Fruit fly (Drosophila melanogaster) whole organism, embryonic: ENCODE data around the gene nwk.

Experiments
- Ada2b ChIP-seq: fragments of 200-800 bp; sonication (Bioruptor generic); IDR thresholded peaks from 2 replicates; pipeline ENCODE4 v1.3.6; 2022; ENCODE audit warnings: missing biosample characterization, missing genetic modification characterization
- Atf6 ChIP-seq: fragments of 200-800 bp; sonication (Bioruptor generic); IDR thresholded peaks from 2 replicates; pipeline ENCODE4 v1.3.6; 2022; ENCODE audit warnings: missing biosample characterization, missing genetic modification characterization
- CG10147 ChIP-seq: fragments of 200-800 bp; sonication (Bioruptor generic); optimal IDR thresholded peaks from 2 replicates; lab custom pipeline; 2019; ENCODE audit warnings: missing biosample characterization, mild to moderate bottlenecking, missing genetic modification characterization, moderate library complexity
- CG11504 ChIP-seq: fragments of 200-800 bp; sonication (Bioruptor generic); optimal IDR thresholded peaks from 3 replicates; lab custom pipeline; 2019; ENCODE audit warnings: missing biosample characterization, mild to moderate bottlenecking, missing genetic modification characterization, moderate library complexity
- CG15073 ChIP-seq: fragments of 200-800 bp; sonication (Bioruptor generic); optimal IDR thresholded peaks from 2 replicates; lab custom pipeline; 2016; ENCODE audit warnings: missing biosample characterization, missing genetic modification characterization
- CG15696 ChIP-seq: fragments of 200-800 bp; sonication (Bioruptor generic); optimal IDR thresholded peaks from 2 replicates; lab custom pipeline; 2019; ENCODE audit warnings: missing biosample characterization, mild to moderate bottlenecking, missing genetic modification characterization, moderate library complexity
- CG17361 ChIP-seq: fragments of 200-800 bp; sonication (Bioruptor generic); IDR thresholded peaks from 3 replicates; pipeline ENCODE4 v1.3.6; 2022; ENCODE audit warnings: missing biosample characterization, missing genetic modification characterization
- CG18011 ChIP-seq: fragments of 200-800 bp; sonication (Bioruptor generic); optimal IDR thresholded peaks from 2 replicates; lab custom pipeline; 2017; ENCODE audit warnings: missing biosample characterization, missing genetic modification characterization, mild to moderate bottlenecking, moderate library complexity, missing genotype
- CG3163 ChIP-seq: fragments of 200-800 bp; sonication (Bioruptor generic); optimal IDR thresholded peaks from 3 replicates; lab custom pipeline; 2016; ENCODE audit warnings: missing biosample characterization, missing genetic modification characterization
- CG32532 ChIP-seq: fragments of 200-800 bp; sonication (Bioruptor generic); IDR thresholded peaks from 2 replicates; pipeline ENCODE4 v1.3.6; 2022; ENCODE audit warnings: missing biosample characterization, missing genetic modification characterization
- CG4424 ChIP-seq: fragments of 200-800 bp; sonication (Bioruptor generic); optimal IDR thresholded peaks from 3 replicates; lab custom pipeline; 2016; ENCODE audit warnings: missing biosample characterization, missing genetic modification characterization
- CG6689 ChIP-seq: fragments of 200-800 bp; sonication (Bioruptor generic); IDR thresholded peaks from 2 replicates; pipeline ENCODE4 v1.3.6; 2022; ENCODE audit warnings: missing biosample characterization, missing genetic modification characterization
- CG9797 ChIP-seq: fragments of 200-800 bp; sonication (Bioruptor generic); optimal IDR thresholded peaks from 3 replicates; lab custom pipeline; 2018; ENCODE audit warnings: missing biosample characterization, mild to moderate bottlenecking, missing genetic modification characterization
- D ChIP-seq, 2 experiments: fragments of 200-800 bp in 1 of 2; fragments of >200 bp in 1 of 2; sonication (Bioruptor generic) in 1 of 2; optimal IDR thresholded peaks; 2 replicates in 1 of 2; 3 replicates in 1 of 2; lab custom pipeline; 2017; ENCODE audit warnings: mild to moderate bottlenecking in 1 of 2, missing biosample characterization in 1 of 2, missing genetic modification characterization in 1 of 2, missing genetic modification reagents in 1 of 2
- D19A ChIP-seq: fragments of 200-800 bp; optimal IDR thresholded peaks from 3 replicates; lab custom pipeline; 2019; ENCODE audit warnings: missing biosample characterization, mild to moderate bottlenecking, missing genetic modification characterization, moderate library complexity
- Dbx ChIP-seq: fragments of 200-800 bp; sonication (Bioruptor generic); IDR thresholded peaks from 3 replicates; pipeline ENCODE4 v1.3.6; 2022; ENCODE audit warnings: missing biosample characterization, missing genetic modification characterization
- E2f2 ChIP-seq: fragments of 200-800 bp; sonication (Bioruptor generic); IDR thresholded peaks from 2 replicates; pipeline ENCODE4 v1.3.6; 2022; ENCODE audit warnings: missing biosample characterization, missing genetic modification characterization
- Ets65A ChIP-seq: fragments of 200-800 bp; sonication (Bioruptor generic); peaks from one replicate; lab custom pipeline; 2016; ENCODE audit warnings: missing biosample characterization, missing genetic modification characterization
- Fer1 ChIP-seq: fragments of 200-800 bp; sonication (Bioruptor generic); optimal IDR thresholded peaks from 2 replicates; lab custom pipeline; 2017; ENCODE audit warnings: missing biosample characterization, mild to moderate bottlenecking, missing genetic modification characterization
- HLH4C ChIP-seq: fragments of 200-800 bp; sonication (Bioruptor generic); IDR thresholded peaks from 3 replicates; pipeline ENCODE4 v1.3.6; 2022; ENCODE audit warnings: missing biosample characterization, missing genetic modification characterization; ENCODE audit not compliant: partially characterized antibody
- HmgD ChIP-seq: fragments of 200-800 bp; sonication (Bioruptor generic); optimal IDR thresholded peaks from 3 replicates; lab custom pipeline; 2016; ENCODE audit warnings: missing biosample characterization, missing genetic modification characterization
- HmgZ ChIP-seq: fragments of 200-800 bp; sonication (Bioruptor generic); optimal IDR thresholded peaks from 2 replicates; lab custom pipeline; 2018; ENCODE audit warnings: missing biosample characterization, mild to moderate bottlenecking, missing genetic modification characterization
- MBD-R2 ChIP-seq: fragments of 200-800 bp; sonication (Bioruptor generic); IDR thresholded peaks from 2 replicates; pipeline ENCODE4 v1.3.6; 2022; ENCODE audit warnings: missing biosample characterization, missing genetic modification characterization
- MTF-1 ChIP-seq: fragments of 200-800 bp; sonication (Bioruptor generic); optimal IDR thresholded peaks from 2 replicates; lab custom pipeline; 2018; ENCODE audit warnings: missing biosample characterization, mild to moderate bottlenecking, missing genetic modification characterization, borderline replicate concordance
- Mrtf ChIP-seq: fragments of 200-800 bp; sonication (Bioruptor generic); IDR thresholded peaks from 3 replicates; pipeline ENCODE4 v1.3.6; 2022; ENCODE audit warnings: missing biosample characterization, missing genetic modification characterization
- Myb ChIP-seq: fragments of 200-800 bp; sonication (Bioruptor generic); optimal IDR thresholded peaks from 2 replicates; lab custom pipeline; 2016; ENCODE audit warnings: missing biosample characterization, missing genetic modification characterization
- NC2β ChIP-seq: fragments of 200-800 bp; sonication (Bioruptor generic); optimal IDR thresholded peaks from 2 replicates; lab custom pipeline; 2016; ENCODE audit warnings: missing biosample characterization, missing genetic modification characterization
- Sry-δ ChIP-seq: fragments of 200-800 bp; sonication (Bioruptor generic); optimal IDR thresholded peaks from 2 replicates; lab custom pipeline; 2016; ENCODE audit warnings: missing biosample characterization, missing genetic modification characterization
- Tbp ChIP-seq: fragments of >200 bp; optimal IDR thresholded peaks from 2 replicates; lab custom pipeline; 2018; ENCODE audit warnings: missing biosample characterization, missing genetic modification characterization
- Vsx1 ChIP-seq: fragments of 200-800 bp; sonication (Bioruptor generic); optimal IDR thresholded peaks from 2 replicates; lab custom pipeline; 2017; ENCODE audit warnings: missing biosample characterization, mild to moderate bottlenecking, missing genetic modification characterization, missing genetic modification reagents
- ato ChIP-seq: fragments of 200-800 bp; sonication (Bioruptor generic); IDR thresholded peaks from 2 replicates; pipeline ENCODE4 v1.3.6; 2022; ENCODE audit warnings: missing biosample characterization, missing genetic modification characterization; ENCODE audit not compliant: partially characterized antibody
- bbx ChIP-seq: fragments of 200-800 bp; sonication (Bioruptor generic); IDR thresholded peaks from 2 replicates; pipeline ENCODE4 v1.3.6; 2022; ENCODE audit warnings: missing biosample characterization, missing genetic modification characterization; ENCODE audit not compliant: partially characterized antibody
- bcd ChIP-seq: fragments of 200-800 bp; sonication (Bioruptor generic); optimal IDR thresholded peaks from 2 replicates; lab custom pipeline; 2017; ENCODE audit warnings: missing biosample characterization, mild to moderate bottlenecking, missing genetic modification characterization
- bowl ChIP-seq: fragments of 200-800 bp; sonication (Bioruptor generic); IDR thresholded peaks from 2 replicates; pipeline ENCODE4 v1.3.6; 2022; ENCODE audit warnings: missing biosample characterization, missing genetic modification characterization
- croc ChIP-seq: fragments of 200-800 bp; sonication (Bioruptor generic); conservative IDR thresholded peaks from 3 replicates; pipeline ENCODE4 v1.3.6; 2022; ENCODE audit warnings: missing biosample characterization, missing genetic modification characterization
- danr ChIP-seq: fragments of 200-800 bp; sonication (Bioruptor generic); IDR thresholded peaks from 2 replicates; pipeline ENCODE4 v1.3.6; 2022; ENCODE audit warnings: missing biosample characterization, missing genetic modification characterization
- eve ChIP-seq, 2 experiments: fragments of >200 bp; optimal IDR thresholded peaks; 2 replicates each; lab custom pipeline; 2017; ENCODE audit warnings: missing biosample characterization in 2 of 2, missing genetic modification characterization in 2 of 2
- ewg ChIP-seq: fragments of 200-800 bp; sonication (Bioruptor generic); optimal IDR thresholded peaks from 3 replicates; lab custom pipeline; 2017; ENCODE audit warnings: mild to moderate bottlenecking, missing biosample characterization, missing genetic modification reagents, missing genetic modification characterization
- fd64A ChIP-seq: fragments of 200-800 bp; sonication (Bioruptor generic); optimal IDR thresholded peaks from 3 replicates; lab custom pipeline; 2018; ENCODE audit warnings: missing biosample characterization, mild to moderate bottlenecking, missing genetic modification characterization
- fru ChIP-seq: fragments of >200 bp; optimal IDR thresholded peaks from 2 replicates; lab custom pipeline; 2017
- rib ChIP-seq: fragments of 200-800 bp; sonication (Bioruptor generic); IDR thresholded peaks from 2 replicates; pipeline ENCODE4 v1.3.6; 2022; ENCODE audit warnings: missing biosample characterization, missing genetic modification characterization
- ro ChIP-seq: fragments of 200-800 bp; sonication (Bioruptor generic); IDR thresholded peaks from 2 replicates; pipeline ENCODE4 v1.3.6; 2022; ENCODE audit warnings: missing biosample characterization, missing genetic modification characterization
- row ChIP-seq: fragments of 200-800 bp; sonication (Bioruptor generic); IDR thresholded peaks from 3 replicates; pipeline ENCODE4 v1.3.6; 2022; ENCODE audit warnings: missing biosample characterization, missing genetic modification characterization
- sim ChIP-seq: fragments of 200-800 bp; sonication (Bioruptor generic); IDR thresholded peaks from 2 replicates; pipeline ENCODE4 v1.3.6; 2022; ENCODE audit warnings: missing biosample characterization, missing genetic modification characterization
- slou ChIP-seq: fragments of 200-800 bp; sonication (Bioruptor generic); optimal IDR thresholded peaks from 3 replicates; lab custom pipeline; 2016; ENCODE audit warnings: missing biosample characterization, missing genetic modification characterization
- so ChIP-seq: fragments of 200-800 bp; sonication (Bioruptor generic); IDR thresholded peaks from 3 replicates; pipeline ENCODE4 v1.3.6; 2022; ENCODE audit warnings: missing biosample characterization, missing genetic modification characterization
- sug ChIP-seq: fragments of 200-800 bp; optimal IDR thresholded peaks from 2 replicates; lab custom pipeline; 2019; ENCODE audit warnings: missing biosample characterization, mild to moderate bottlenecking, missing genetic modification characterization, moderate library complexity
- tin ChIP-seq: fragments of 200-800 bp; sonication (Bioruptor generic); optimal IDR thresholded peaks from 3 replicates; lab custom pipeline; 2016; ENCODE audit warnings: missing biosample characterization, missing genetic modification characterization
- tio ChIP-seq: fragments of 200-800 bp; sonication (Bioruptor generic); optimal IDR thresholded peaks from 2 replicates; lab custom pipeline; 2017; ENCODE audit warnings: missing biosample characterization, missing genetic modification characterization, inconsistent platforms
- unpg ChIP-seq: fragments of 200-800 bp; sonication (Bioruptor generic); optimal IDR thresholded peaks from 3 replicates; lab custom pipeline; 2018; ENCODE audit warnings: missing biosample characterization, mild to moderate bottlenecking, missing genetic modification characterization, moderate library complexity
- yki ChIP-seq: fragments of >200 bp; optimal IDR thresholded peaks from 3 replicates; lab custom pipeline; 2018

nwk gene

dm6 chr3L:9134349-9134748 is 3.3 kb upstream of the nwk start, which contains the start of the genes bol and Dhpr (continued):
- TF ChIP-seq ewg (GFP tag; lab: Kevin White, UChicago) (peak; percentile 78), Ets65A (GFP tag; lab: Kevin White, UChicago) (no peak), Myb (GFP tag; lab: Kevin White, UChicago) (peak; percentile 60), CG32532 (GFP tag; lab: Robert Waterston, UW) (no peak; the same call in 1 of the 2 replicates), CG3163 (GFP tag; lab: Kevin White, UChicago) (peak; percentile 16), CG18011 (GFP tag; lab: Kevin White, UChicago) (no peak), so (GFP tag; lab: Robert Waterston, UW) (0 out of 3 replicates have a peak, but pooled peaks have one; percentile 24), Atf6 (GFP tag; lab: Robert Waterston, UW) (peak; percentile 35; the same call in 1 of the 2 replicates), sim (GFP tag; lab: Robert Waterston, UW) (no peak), CG4424 (GFP tag; lab: Kevin White, UChicago) (no peak), row (GFP tag; lab: Robert Waterston, UW) (peak; percentile 44; the same call in 2 of the 3 replicates), CG10147 (GFP tag; lab: Kevin White, UChicago) (no peak), Ada2b (no peak), CG11504 (peak; percentile 38), tin (peak; percentile 24), slou (GFP tag; lab: Kevin White, UChicago) (no peak), rib (GFP tag; lab: Robert Waterston, UW) (no peak), HLH4C (GFP tag; lab: Robert Waterston, UW) (0 out of 3 replicates have a peak, but pooled peaks have one; percentile 27), danr (GFP tag; lab: Robert Waterston, UW) (no peak), eve (GFP tag; optimal IDR thresholded peaks at IDR 0.05; lab: Kevin White, UChicago) (no peak), E2f2 (GFP tag; lab: Robert Waterston, UW) (peak; percentile 76), bowl (GFP tag; lab: Robert Waterston, UW) (no peak), unpg (GFP tag; lab: Kevin White, UChicago) (peak; percentile 0), MBD-R2 (GFP tag; lab: Robert Waterston, UW) (peak; percentile 96), fd64A (GFP tag; lab: Kevin White, UChicago) (no peak), HmgD (GFP tag; lab: Kevin White, UChicago) (peak; percentile 75), bbx (0 out of 2 replicates have a peak, but pooled peaks have one; percentile 32), D (optimal IDR thresholded peaks at IDR 0.05; lab: Kevin White, UChicago) (no peak), D (GFP tag; optimal IDR thresholded peaks at IDR 0.05; lab: Kevin White, UChicago) (no peak), Dbx (GFP tag; lab: Robert Waterston, UW) (peak; percentile 28; the same call in 1 of the 3 replicates), yki (lab: Kevin White, UChicago) (no peak), CG15696 (tag; lab: Kevin White, UChicago) (no peak), Sry-δ (GFP tag; lab: Kevin White, UChicago) (peak; percentile 61), CG6689 (GFP tag; lab: Robert Waterston, UW) (no peak), CG17361 (GFP tag; lab: Robert Waterston, UW) (no peak), ro (GFP tag; lab: Robert Waterston, UW) (no peak), bcd (GFP tag; lab: Kevin White, UChicago) (peak; percentile 3), tio (no peak), croc (no peak), sug (no peak), MTF-1 (GFP tag; lab: Kevin White, UChicago) (peak; percentile 31), Mrtf (GFP tag; lab: Robert Waterston, UW) (no peak), Vsx1 (GFP tag; lab: Kevin White, UChicago) (no peak), CG15073 (GFP tag; lab: Kevin White, UChicago) (no peak), D19A (tag; lab: Kevin White, UChicago) (no peak), fru (lab: Kevin White, UChicago) (no peak), NC2β (GFP tag; lab: Kevin White, UChicago) (peak; percentile 8), Fer1 (GFP tag; lab: Kevin White, UChicago) (peak; percentile 31), Tbp (GFP tag; lab: Kevin White, UChicago) (no peak), HmgZ (tag; lab: Kevin White, UChicago) (peak; percentile 76), ato (GFP tag; lab: Robert Waterston, UW) (peak; percentile 39; the same call in 1 of the 2 replicates), CG9797 (GFP tag; lab: Kevin White, UChicago) (peak; percentile 98)
